Fruit fly (Drosophila melanogaster) whole organism, adult: Measurements from ENCODE around the gene CG18581.

Source experiments
- CG11617 ChIP-seq: fragments of 200-800 bp; sonication (Bioruptor generic); optimal IDR thresholded peaks from 2 replicates; lab custom pipeline; 2017; ENCODE audit warnings: mild to moderate bottlenecking, missing biosample characterization, missing genetic modification reagents, missing genetic modification characterization
- CG12768 ChIP-seq: fragments of 200-800 bp; sonication (Bioruptor generic); optimal IDR thresholded peaks from 2 replicates; lab custom pipeline; 2017; ENCODE audit warnings: missing biosample characterization, missing genetic modification characterization, mild to moderate bottlenecking, moderate library complexity, missing genetic modification reagents
- CG14711 ChIP-seq: fragments of 200-800 bp; sonication (Bioruptor generic); optimal IDR thresholded peaks from 2 replicates; lab custom pipeline; 2018; ENCODE audit warnings: missing biosample characterization, mild to moderate bottlenecking, missing genetic modification characterization, moderate library complexity
- CG1620 ChIP-seq: fragments of 200-800 bp; sonication (Bioruptor generic); optimal IDR thresholded peaks from 2 replicates; lab custom pipeline; 2016; ENCODE audit warnings: missing biosample characterization, missing genetic modification characterization
- CG33017 ChIP-seq: fragments of 200-800 bp; sonication (Bioruptor generic); optimal IDR thresholded peaks from 2 replicates; lab custom pipeline; 2018; ENCODE audit warnings: missing biosample characterization, mild to moderate bottlenecking, missing genetic modification characterization, moderate library complexity
- CG5204 ChIP-seq: fragments of 200-800 bp; sonication (Bioruptor generic); optimal IDR thresholded peaks from 2 replicates; lab custom pipeline; 2016; ENCODE audit warnings: missing biosample characterization, missing genetic modification characterization
- CG7045 ChIP-seq: fragments of 200-800 bp; sonication (Bioruptor generic); optimal IDR thresholded peaks from 2 replicates; lab custom pipeline; 2017; ENCODE audit warnings: missing biosample characterization, mild to moderate bottlenecking, missing genetic modification characterization
- CG7101 ChIP-seq: fragments of 200-800 bp; sonication (Bioruptor generic); optimal IDR thresholded peaks from 2 replicates; lab custom pipeline; 2018; ENCODE audit warnings: missing biosample characterization, mild to moderate bottlenecking, missing genetic modification characterization, moderate library complexity
- Clk ChIP-seq: fragments of 200-800 bp; sonication (Bioruptor generic); optimal IDR thresholded peaks from 2 replicates; lab custom pipeline; 2017; ENCODE audit warnings: missing biosample characterization, missing genetic modification characterization
- Crg-1 ChIP-seq: fragments of 200-800 bp; sonication (Bioruptor generic); optimal IDR thresholded peaks from 2 replicates; lab custom pipeline; 2016; ENCODE audit warnings: missing biosample characterization, missing genetic modification characterization
- Hr96 ChIP-seq: fragments of 200-800 bp; sonication (Bioruptor generic); optimal IDR thresholded peaks from 2 replicates; lab custom pipeline; 2016; ENCODE audit warnings: missing biosample characterization, missing genetic modification characterization
- Mnt ChIP-seq: fragments of 200-800 bp; sonication (Bioruptor generic); optimal IDR thresholded peaks from 2 replicates; lab custom pipeline; 2016; ENCODE audit warnings: missing biosample characterization, mild to moderate bottlenecking, missing genetic modification characterization
- bab1 ChIP-seq: fragments of 200-800 bp; sonication (Bioruptor generic); optimal IDR thresholded peaks from 3 replicates; lab custom pipeline; 2019; ENCODE audit warnings: missing biosample characterization, mild to moderate bottlenecking, missing genetic modification characterization, moderate library complexity
- cic ChIP-seq: fragments of 200-800 bp; sonication (Bioruptor generic); optimal IDR thresholded peaks from 2 replicates; lab custom pipeline; 2017; ENCODE audit warnings: missing biosample characterization, mild to moderate bottlenecking, missing genetic modification characterization, moderate library complexity
- cnc ChIP-seq, 2 experiments: fragments of >200 bp; optimal IDR thresholded peaks; 2 replicates each; lab custom pipeline; 2017
- kay ChIP-seq: fragments of 200-800 bp; sonication (Bioruptor generic); peaks from one replicate; lab custom pipeline; 2016; ENCODE audit warnings: missing biosample characterization, missing genetic modification characterization, borderline replicate concordance
- ovo ChIP-seq: fragments of 200-800 bp; sonication (Bioruptor generic); optimal IDR thresholded peaks from 2 replicates; lab custom pipeline; 2016; ENCODE audit warnings: missing biosample characterization, missing genetic modification characterization
- pad ChIP-seq: fragments of 200-800 bp; sonication (Bioruptor generic); optimal IDR thresholded peaks from 3 replicates; lab custom pipeline; 2017; ENCODE audit warnings: missing biosample characterization, missing genetic modification characterization, mild to moderate bottlenecking, moderate library complexity, missing genetic modification reagents
- tj ChIP-seq: fragments of 200-800 bp; sonication (Bioruptor generic); optimal IDR thresholded peaks from 3 replicates; lab custom pipeline; 2017; ENCODE audit warnings: missing biosample characterization, mild to moderate bottlenecking, missing genetic modification characterization, moderate library complexity
- toe ChIP-seq: fragments of 200-800 bp; sonication (Bioruptor generic); optimal IDR thresholded peaks from 2 replicates; lab custom pipeline; 2016; ENCODE audit warnings: missing biosample characterization, missing genetic modification characterization

Gene CG18581

dm6 chr3L:15061605-15062004 is 11.6 kb upstream of the CG18581 start, which contains the start of gene CG13460:
Gene CG13460 (minus strand): TSS chr3L:15061705.
- TF ChIP-seq CG5204 (GFP tag; lab: Kevin White, UChicago) (no peak), CG7101 (no peak), CG11617 (GFP tag; lab: Kevin White, UChicago) (no peak), ovo (GFP tag; lab: Kevin White, UChicago) (no peak), cnc (optimal IDR thresholded peaks at IDR 0.05; lab: Kevin White, UChicago) (no peak), Clk (GFP tag; lab: Kevin White, UChicago) (no peak), tj (no peak), CG14711 (tag; lab: Kevin White, UChicago) (no peak), CG7045 (GFP tag; lab: Kevin White, UChicago) (no peak), Mnt (GFP tag; lab: Kevin White, UChicago) (no peak), CG1620 (GFP tag; lab: Kevin White, UChicago) (no peak), CG33017 (tag; lab: Kevin White, UChicago) (no peak), bab1 (GFP tag; lab: Kevin White, UChicago) (no peak), Hr96 (GFP tag; lab: Kevin White, UChicago) (no peak), Crg-1 (GFP tag; lab: Kevin White, UChicago) (no peak)

DNA sequence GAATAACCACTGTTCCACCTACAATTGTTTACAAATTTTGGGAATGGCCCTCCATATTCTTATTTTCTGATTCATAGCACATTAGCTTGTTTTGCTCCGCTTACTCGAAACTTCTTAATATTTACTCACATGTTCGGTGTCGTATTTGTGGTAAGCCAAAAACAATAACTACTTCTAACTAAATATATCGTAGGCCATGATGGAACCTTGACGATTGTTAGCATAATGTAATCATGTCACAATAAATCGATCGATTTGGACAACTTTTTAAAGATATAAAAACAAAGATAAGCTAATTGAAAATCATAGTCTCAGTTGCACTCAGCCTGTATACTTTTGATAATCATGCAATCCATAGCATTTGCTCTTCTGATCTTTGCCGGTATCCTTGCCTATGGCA is 4.5 kb upstream of the CG18581 start, which contains the start of gene EAChm:
Gene EAChm (plus strand): TSS at position 301 of the 400 bp plus-strand sequence.
- TF ChIP-seq Crg-1 (GFP tag; lab: Kevin White, UChicago) (no peak), cnc (optimal IDR thresholded peaks at IDR 0.05; lab: Kevin White, UChicago) (no peak)

- no peak for TF ChIP-seq Clk (GFP tag; lab: Kevin White, UChicago)
- TF ChIP-seq CG11617 (GFP tag; lab: Kevin White, UChicago) = no peak
- TF ChIP-seq cnc (optimal IDR thresholded peaks at IDR 0.05; lab: Kevin White, UChicago) = no peak
- TF ChIP-seq Hr96 (GFP tag; lab: Kevin White, UChicago) = no peak
- no peak for TF ChIP-seq bab1 (GFP tag; lab: Kevin White, UChicago)
- TF ChIP-seq CG7101 = no peak
- TF ChIP-seq CG14711 (tag; lab: Kevin White, UChicago) = no peak
- TF ChIP-seq pad (GFP tag; lab: Kevin White, UChicago) = no peak
- TF ChIP-seq ovo (GFP tag; lab: Kevin White, UChicago) = no peak
- no peak for TF ChIP-seq CG33017 (tag; lab: Kevin White, UChicago)
- TF ChIP-seq Mnt (GFP tag; lab: Kevin White, UChicago) = no peak
- TF ChIP-seq tj = no peak
- no peak for TF ChIP-seq CG12768 (GFP tag; lab: Kevin White, UChicago)
- TF ChIP-seq CG5204 (GFP tag; lab: Kevin White, UChicago) = no peak
- TF ChIP-seq CG7045 (GFP tag; lab: Kevin White, UChicago) = no peak
Observed at dm6 chr3L:15054035-15054434, 4.0 kb upstream of the CG18581 start, which contains the start of gene CG18649. Gene CG18649 (minus strand): TSS chr3L:15054135.

DNA sequence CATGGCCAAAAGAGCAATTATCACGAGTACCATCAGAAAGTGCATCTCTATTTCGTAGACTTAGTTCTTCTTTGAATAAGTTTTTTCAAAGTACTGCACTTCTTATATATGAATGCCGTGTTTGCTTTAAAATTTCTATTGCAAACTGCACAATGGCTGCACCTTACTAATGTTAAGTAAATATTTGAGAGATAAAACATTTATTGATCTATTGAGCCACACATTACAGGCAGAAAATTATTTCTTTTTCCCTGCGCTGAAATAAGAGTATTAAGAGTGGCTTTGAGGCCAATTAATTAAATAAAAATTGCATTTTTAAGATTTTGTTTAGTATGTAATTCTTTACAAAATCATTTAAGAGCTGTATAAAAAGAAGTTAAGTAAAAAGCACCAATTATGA is 3.2 kb upstream of the CG18581 start, which contains the start of gene CG43680:
Gene CG43680 (minus strand): TSS at position 101 of the 400 bp plus-strand sequence.
- TF ChIP-seq Hr96 (GFP tag; lab: Kevin White, UChicago) (no peak), bab1 (GFP tag; lab: Kevin White, UChicago) (no peak), Mnt (GFP tag; lab: Kevin White, UChicago) (no peak), CG5204 (GFP tag; lab: Kevin White, UChicago) (no peak), cic (GFP tag; lab: Kevin White, UChicago) (no peak), CG1620 (GFP tag; lab: Kevin White, UChicago) (no peak), pad (GFP tag; lab: Kevin White, UChicago) (no peak), CG11617 (GFP tag; lab: Kevin White, UChicago) (no peak), kay (no peak), CG7045 (GFP tag; lab: Kevin White, UChicago) (no peak)

- TF ChIP-seq toe (GFP tag; lab: Kevin White, UChicago) = no peak
- TF ChIP-seq bab1 (GFP tag; lab: Kevin White, UChicago) = no peak
- TF ChIP-seq cnc (optimal IDR thresholded peaks at IDR 0.05; lab: Kevin White, UChicago) = no peak
Observed at dm6 chr3L:15052390-15052789, 2.4 kb upstream of the CG18581 start, which contains the start of gene CG13461. Gene CG13461 (minus strand): TSS chr3L:15052490.

DNA sequence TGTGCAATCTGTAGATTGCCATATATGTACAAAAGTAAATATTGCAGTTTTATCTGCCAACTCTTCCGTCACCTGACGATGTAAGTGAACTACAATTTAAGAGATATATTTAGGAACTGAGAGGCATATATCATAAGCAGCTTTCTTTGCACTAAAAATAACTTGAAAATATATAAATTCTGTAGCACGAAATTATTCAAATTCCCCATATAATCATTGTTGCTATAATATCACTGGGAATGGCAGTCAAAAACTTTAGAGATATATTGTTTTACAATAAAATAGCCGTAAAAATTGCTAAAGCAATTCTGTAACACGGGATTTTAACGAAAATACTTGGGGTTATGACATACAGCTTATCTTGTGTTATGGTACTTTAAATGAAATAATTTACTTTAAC is 1.3 kb upstream of the CG18581 start, which contains the start of gene CG43679:
Gene CG43679 (minus strand): TSS at position 101 of the 400 bp plus-strand sequence.
- no peak for TF ChIP-seq tj
- TF ChIP-seq cnc (optimal IDR thresholded peaks at IDR 0.05; lab: Kevin White, UChicago) = no peak
- TF ChIP-seq Clk (GFP tag; lab: Kevin White, UChicago) = no peak
- no peak for TF ChIP-seq CG33017 (tag; lab: Kevin White, UChicago)
- TF ChIP-seq CG7101 = no peak
- TF ChIP-seq CG11617 (GFP tag; lab: Kevin White, UChicago) = no peak
- TF ChIP-seq Mnt (GFP tag; lab: Kevin White, UChicago) = no peak
- no peak for TF ChIP-seq pad (GFP tag; lab: Kevin White, UChicago)
- no peak for TF ChIP-seq CG5204 (GFP tag; lab: Kevin White, UChicago)
- TF ChIP-seq ovo (GFP tag; lab: Kevin White, UChicago) = no peak
- TF ChIP-seq cic (GFP tag; lab: Kevin White, UChicago) = no peak
- no peak for TF ChIP-seq CG7045 (GFP tag; lab: Kevin White, UChicago)
- no peak for TF ChIP-seq toe (GFP tag; lab: Kevin White, UChicago)
- no peak for TF ChIP-seq kay
